Fruit fly (Drosophila melanogaster) whole organism, embryonic: Measurements from ENCODE around the gene Ugt316A1.

Source experiments
- Aef1 ChIP-seq: fragments of 200-800 bp; sonication (Bioruptor generic); IDR thresholded peaks from 3 replicates; pipeline ENCODE4 v1.3.6; 2022; ENCODE audit warnings: missing biosample characterization, missing genetic modification characterization
- Asciz ChIP-seq: fragments of 200-800 bp; sonication (Bioruptor generic); optimal IDR thresholded peaks from 2 replicates; lab custom pipeline; 2017; ENCODE audit warnings: missing biosample characterization, mild to moderate bottlenecking, missing genetic modification characterization, missing genetic modification reagents
- Atf3 ChIP-seq: fragments of 200-800 bp; sonication (Bioruptor generic); optimal IDR thresholded peaks from 3 replicates; lab custom pipeline; 2016; ENCODE audit warnings: missing biosample characterization, missing genetic modification characterization
- BtbVII ChIP-seq: fragments of 200-800 bp; sonication (Bioruptor generic); optimal IDR thresholded peaks from 3 replicates; lab custom pipeline; 2017; ENCODE audit warnings: missing biosample characterization, mild to moderate bottlenecking, missing genetic modification characterization
- CG1024 ChIP-seq: fragments of 200-800 bp; sonication (Bioruptor generic); IDR thresholded peaks from 2 replicates; pipeline ENCODE4 v1.3.6; 2022; ENCODE audit warnings: missing biosample characterization, missing genetic modification characterization
- CG10654 ChIP-seq: fragments of 200-800 bp; sonication (Bioruptor generic); optimal IDR thresholded peaks from 2 replicates; lab custom pipeline; 2016; ENCODE audit warnings: missing biosample characterization, missing genetic modification characterization
- CG10959 ChIP-seq: fragments of 200-800 bp; sonication (Bioruptor generic); IDR thresholded peaks from 2 replicates; pipeline ENCODE4 v1.3.6; 2022; ENCODE audit warnings: missing biosample characterization, missing genetic modification characterization
- CG11696 ChIP-seq: fragments of 200-800 bp; sonication (Bioruptor generic); IDR thresholded peaks from 2 replicates; pipeline ENCODE4 v1.3.6; 2022; ENCODE audit warnings: missing biosample characterization, missing genetic modification characterization
- CG12104 ChIP-seq: fragments of 200-800 bp; sonication (Bioruptor generic); optimal IDR thresholded peaks from 3 replicates; lab custom pipeline; 2016; ENCODE audit warnings: missing biosample characterization, missing genetic modification characterization
- CG12391 ChIP-seq: fragments of 200-800 bp; sonication (Bioruptor generic); optimal IDR thresholded peaks from 3 replicates; lab custom pipeline; 2018; ENCODE audit warnings: missing biosample characterization, mild to moderate bottlenecking, missing genetic modification characterization, moderate library complexity
- CG14441 ChIP-seq: fragments of 200-800 bp; sonication (Bioruptor generic); IDR thresholded peaks from 2 replicates; pipeline ENCODE4 v1.3.6; 2022; ENCODE audit warnings: missing biosample characterization, missing genetic modification characterization
- CG15479 ChIP-seq: fragments of 200-800 bp; sonication (Bioruptor generic); optimal IDR thresholded peaks from 3 replicates; lab custom pipeline; 2019; ENCODE audit warnings: missing biosample characterization, mild to moderate bottlenecking, missing genetic modification characterization, moderate library complexity
- CG16813 ChIP-seq: fragments of 200-800 bp; sonication (Bioruptor generic); IDR thresholded peaks from 3 replicates; pipeline ENCODE4 v1.3.6; 2022; ENCODE audit warnings: missing biosample characterization, missing genetic modification characterization; ENCODE audit not compliant: partially characterized antibody
- CG17359 ChIP-seq: fragments of 200-800 bp; sonication (Bioruptor generic); optimal IDR thresholded peaks from 3 replicates; lab custom pipeline; 2018; ENCODE audit warnings: missing biosample characterization, mild to moderate bottlenecking, missing genetic modification characterization, moderate library complexity
- CG18262 ChIP-seq: fragments of 200-800 bp; optimal IDR thresholded peaks from 3 replicates; lab custom pipeline; 2019; ENCODE audit warnings: missing biosample characterization, mild to moderate bottlenecking, missing genetic modification characterization, moderate library complexity
- CG1832 ChIP-seq: fragments of 200-800 bp; sonication (Bioruptor generic); optimal IDR thresholded peaks from 2 replicates; lab custom pipeline; 2017; ENCODE audit warnings: missing biosample characterization, mild to moderate bottlenecking, missing genetic modification characterization, inconsistent platforms
- CG31224 ChIP-seq: fragments of 200-800 bp; sonication (Bioruptor generic); IDR thresholded peaks from 2 replicates; pipeline ENCODE4 v1.3.6; 2022; ENCODE audit warnings: missing biosample characterization, missing genetic modification characterization
- CG32532 ChIP-seq: fragments of 200-800 bp; sonication (Bioruptor generic); IDR thresholded peaks from 2 replicates; pipeline ENCODE4 v1.3.6; 2022; ENCODE audit warnings: missing biosample characterization, missing genetic modification characterization
- CG3407 ChIP-seq: fragments of 200-800 bp; sonication (Bioruptor generic); optimal IDR thresholded peaks from 2 replicates; lab custom pipeline; 2018; ENCODE audit warnings: missing biosample characterization, mild to moderate bottlenecking, missing genetic modification characterization
- CG42726 ChIP-seq: fragments of 200-800 bp; sonication (Bioruptor generic); IDR thresholded peaks from 2 replicates; pipeline ENCODE4 v1.3.6; 2022; ENCODE audit warnings: missing biosample characterization, missing genetic modification characterization; ENCODE audit not compliant: partially characterized antibody
- CG5245 ChIP-seq: fragments of 200-800 bp; sonication (Bioruptor generic); optimal IDR thresholded peaks from 3 replicates; lab custom pipeline; 2016; ENCODE audit warnings: missing biosample characterization, missing genetic modification characterization
- CG6765 ChIP-seq: fragments of 200-800 bp; sonication (Bioruptor generic); optimal IDR thresholded peaks from 3 replicates; lab custom pipeline; 2017; ENCODE audit warnings: missing biosample characterization, mild to moderate bottlenecking, missing genetic modification characterization
- CG6791 ChIP-seq: fragments of 200-800 bp; sonication (Bioruptor generic); IDR thresholded peaks from 3 replicates; pipeline ENCODE4 v1.3.6; 2022; ENCODE audit warnings: missing biosample characterization, missing genetic modification characterization; ENCODE audit not compliant: partially characterized antibody
- CG8924 ChIP-seq: fragments of 200-800 bp; optimal IDR thresholded peaks from 3 replicates; lab custom pipeline; 2019; ENCODE audit warnings: missing biosample characterization, mild to moderate bottlenecking, missing genetic modification characterization, moderate library complexity
- CG8944 ChIP-seq: fragments of 200-800 bp; sonication (Bioruptor generic); optimal IDR thresholded peaks from 3 replicates; lab custom pipeline; 2016; ENCODE audit warnings: missing biosample characterization, missing genetic modification characterization
- CG9932 ChIP-seq: fragments of 200-800 bp; sonication (Bioruptor generic); IDR thresholded peaks from 2 replicates; pipeline ENCODE4 v1.3.6; 2022; ENCODE audit warnings: missing biosample characterization, missing genetic modification characterization
- Chrac-16 ChIP-seq: fragments of 200-800 bp; sonication (Bioruptor generic); optimal IDR thresholded peaks from 3 replicates; lab custom pipeline; 2016; ENCODE audit warnings: missing biosample characterization, missing genetic modification characterization
- D ChIP-seq, 2 experiments: fragments of 200-800 bp in 1 of 2; fragments of >200 bp in 1 of 2; sonication (Bioruptor generic) in 1 of 2; optimal IDR thresholded peaks; 2 replicates in 1 of 2; 3 replicates in 1 of 2; lab custom pipeline; 2017; ENCODE audit warnings: mild to moderate bottlenecking in 1 of 2, missing biosample characterization in 1 of 2, missing genetic modification characterization in 1 of 2, missing genetic modification reagents in 1 of 2
- Ets65A ChIP-seq: fragments of 200-800 bp; sonication (Bioruptor generic); peaks from one replicate; lab custom pipeline; 2016; ENCODE audit warnings: missing biosample characterization, missing genetic modification characterization
- Ets97D ChIP-seq: fragments of 200-800 bp; sonication (Bioruptor generic); optimal IDR thresholded peaks from 3 replicates; lab custom pipeline; 2016; ENCODE audit warnings: missing biosample characterization, missing genetic modification characterization
- Lpt ChIP-seq: fragments of >200 bp; optimal IDR thresholded peaks from 2 replicates; lab custom pipeline; 2018; ENCODE audit warnings: missing biosample characterization, missing genetic modification characterization
- Opbp ChIP-seq: fragments of 200-800 bp; sonication (Bioruptor generic); IDR thresholded peaks from 3 replicates; pipeline ENCODE4 v1.3.6; 2022; ENCODE audit warnings: missing biosample characterization, missing genetic modification characterization; ENCODE audit not compliant: partially characterized antibody
- Sry-δ ChIP-seq: fragments of 200-800 bp; sonication (Bioruptor generic); optimal IDR thresholded peaks from 2 replicates; lab custom pipeline; 2016; ENCODE audit warnings: missing biosample characterization, missing genetic modification characterization
- Stat92E ChIP-seq, 3 experiments: fragments of >200 bp in 2 of 3; fragments of 200-800 bp in 1 of 3; sonication (Bioruptor generic) in 1 of 3; optimal IDR thresholded peaks; 2 replicates each; lab custom pipeline; 2017 to 2019; ENCODE audit warnings: missing biosample characterization in 3 of 3, missing genetic modification characterization in 3 of 3, mild to moderate bottlenecking in 1 of 3, moderate library complexity in 1 of 3
- Tbp ChIP-seq: fragments of >200 bp; optimal IDR thresholded peaks from 2 replicates; lab custom pipeline; 2018; ENCODE audit warnings: missing biosample characterization, missing genetic modification characterization
- abd-A ChIP-seq: fragments of 200-800 bp; sonication (Bioruptor generic); optimal IDR thresholded peaks from 3 replicates; lab custom pipeline; 2019; ENCODE audit warnings: missing biosample characterization, mild to moderate bottlenecking, missing genetic modification characterization, moderate library complexity
- cg ChIP-seq: fragments of 200-800 bp; sonication (Bioruptor generic); optimal IDR thresholded peaks from 3 replicates; lab custom pipeline; 2019; ENCODE audit warnings: missing biosample characterization, mild to moderate bottlenecking, missing genetic modification characterization, moderate library complexity
- eyg ChIP-seq: fragments of 200-800 bp; sonication (Bioruptor generic); optimal IDR thresholded peaks from 3 replicates; lab custom pipeline; 2016; ENCODE audit warnings: missing biosample characterization, missing genetic modification characterization
- fd3F ChIP-seq: fragments of 200-800 bp; sonication (Bioruptor generic); optimal IDR thresholded peaks from 2 replicates; lab custom pipeline; 2018; ENCODE audit warnings: missing biosample characterization, mild to moderate bottlenecking, missing genetic modification characterization, moderate library complexity
- grau ChIP-seq: fragments of 200-800 bp; optimal IDR thresholded peaks from 3 replicates; lab custom pipeline; 2019; ENCODE audit warnings: missing biosample characterization, mild to moderate bottlenecking, missing genetic modification characterization, moderate library complexity
- gsb ChIP-seq: fragments of 200-800 bp; sonication (Bioruptor generic); IDR thresholded peaks from 2 replicates; pipeline ENCODE4 v1.3.6; 2022; ENCODE audit warnings: missing biosample characterization, missing genetic modification characterization
- gt ChIP-seq: fragments of 200-800 bp; sonication (Bioruptor generic); IDR thresholded peaks from 2 replicates; pipeline ENCODE4 v1.3.6; 2022; ENCODE audit warnings: missing biosample characterization, missing genetic modification characterization
- kah ChIP-seq: fragments of 200-800 bp; sonication (Bioruptor generic); optimal IDR thresholded peaks from 2 replicates; lab custom pipeline; 2018; ENCODE audit warnings: missing biosample characterization, mild to moderate bottlenecking, missing genetic modification characterization
- lilli ChIP-seq: fragments of 200-800 bp; sonication (Bioruptor generic); optimal IDR thresholded peaks from 3 replicates; lab custom pipeline; 2016; ENCODE audit warnings: missing biosample characterization, missing genetic modification characterization
- lmd ChIP-seq: fragments of 200-800 bp; sonication (Bioruptor generic); IDR thresholded peaks from 2 replicates; pipeline ENCODE4 v1.3.6; 2022; ENCODE audit warnings: missing biosample characterization, missing genetic modification characterization
- nmo ChIP-seq: fragments of 200-800 bp; sonication (Bioruptor generic); optimal IDR thresholded peaks from 2 replicates; lab custom pipeline; 2018; ENCODE audit warnings: missing biosample characterization, mild to moderate bottlenecking, missing genetic modification characterization, moderate library complexity
- oc ChIP-seq: fragments of 200-800 bp; sonication (Bioruptor generic); optimal IDR thresholded peaks from 2 replicates; lab custom pipeline; 2018; ENCODE audit warnings: missing biosample characterization, mild to moderate bottlenecking, missing genetic modification characterization, moderate library complexity
- tio ChIP-seq: fragments of 200-800 bp; sonication (Bioruptor generic); optimal IDR thresholded peaks from 2 replicates; lab custom pipeline; 2017; ENCODE audit warnings: missing biosample characterization, missing genetic modification characterization, inconsistent platforms
- vfl ChIP-seq: fragments of 200-800 bp; sonication (Bioruptor generic); optimal IDR thresholded peaks from 2 replicates; lab custom pipeline; 2016; ENCODE audit warnings: missing biosample characterization, missing genetic modification characterization
- wek ChIP-seq: fragments of 200-800 bp; sonication (Bioruptor generic); optimal IDR thresholded peaks from 3 replicates; lab custom pipeline; 2018; ENCODE audit warnings: missing biosample characterization, mild to moderate bottlenecking, missing genetic modification characterization, moderate library complexity

Ugt316A1 gene

DNA sequence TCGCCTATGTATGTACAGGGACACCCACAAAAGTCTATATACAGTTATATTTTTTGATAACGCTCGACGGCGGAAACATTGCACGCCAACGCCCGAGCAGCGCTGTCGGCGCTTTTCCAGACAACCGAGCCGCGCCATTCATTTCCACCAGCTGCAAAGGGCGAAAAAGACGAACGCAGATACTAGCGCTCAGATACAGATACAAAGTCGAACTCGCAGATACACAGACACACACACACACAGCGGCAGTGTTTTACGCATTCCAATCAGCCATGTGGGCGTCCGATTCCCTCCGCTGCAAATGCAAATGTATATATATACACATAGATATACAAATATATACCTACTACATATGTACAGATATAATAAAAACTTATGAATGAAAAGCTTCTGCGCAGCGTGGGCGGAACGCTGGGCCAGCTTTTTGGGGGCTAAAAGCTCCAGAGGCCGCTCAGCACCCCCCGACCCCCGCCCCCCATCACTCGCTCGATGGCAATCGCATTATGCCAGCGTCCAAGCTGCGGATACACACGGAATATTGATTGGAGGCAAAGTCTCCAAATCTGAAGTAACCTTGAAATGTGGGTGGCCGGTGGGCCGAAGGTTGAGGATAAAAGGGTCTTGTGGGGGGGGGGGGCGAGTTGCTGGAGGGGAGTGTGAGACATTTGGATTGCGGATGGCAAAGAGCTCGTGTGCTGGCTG, 29.0 kb upstream of the Ugt316A1 start (continued):
- TF ChIP-seq CG9932, result peak; percentile 45
- no peak for TF ChIP-seq CG12391
- TF ChIP-seq CG1024 (GFP tag; lab: Robert Waterston, UW), result no peak
- TF ChIP-seq CG12104, result no peak
- TF ChIP-seq fd3F, result no peak
- no peak for TF ChIP-seq grau (tag; lab: Kevin White, UChicago)
- TF ChIP-seq BtbVII (GFP tag; lab: Kevin White, UChicago), result no peak
- peak; percentile 84 for TF ChIP-seq oc (tag; lab: Kevin White, UChicago)
- no peak for TF ChIP-seq lilli (GFP tag; lab: Kevin White, UChicago)
- TF ChIP-seq Ets65A (GFP tag; lab: Kevin White, UChicago), result no peak
- no peak for TF ChIP-seq nmo (GFP tag; lab: Kevin White, UChicago)
- TF ChIP-seq Lpt (GFP tag; lab: Kevin White, UChicago), result no peak
- TF ChIP-seq gt (GFP tag; lab: Robert Waterston, UW), result no peak
- no peak for TF ChIP-seq CG8944 (GFP tag; lab: Kevin White, UChicago)
- TF ChIP-seq Opbp (GFP tag; lab: Robert Waterston, UW), result 0 out of 3 replicates have a peak, but pooled peaks have one; percentile 41
- TF ChIP-seq CG18262 (tag; lab: Kevin White, UChicago), result no peak
- TF ChIP-seq gsb (GFP tag; lab: Robert Waterston, UW), result no peak
- TF ChIP-seq CG32532, result peak; percentile 51; the same call in 1 of the 2 replicates
- no peak for TF ChIP-seq tio (GFP tag; lab: Kevin White, UChicago)
- TF ChIP-seq CG31224, result no peak
- TF ChIP-seq abd-A (tag; lab: Kevin White, UChicago), result peak; percentile 99
- TF ChIP-seq CG6765, result peak; percentile 25
- TF ChIP-seq kah (GFP tag; lab: Kevin White, UChicago), result peak; percentile 4
- TF ChIP-seq eyg (GFP tag; lab: Kevin White, UChicago), result no peak
- no peak for TF ChIP-seq Asciz (GFP tag; lab: Kevin White, UChicago)
- TF ChIP-seq CG6791, result no peak
- no peak for TF ChIP-seq D (optimal IDR thresholded peaks at IDR 0.05; lab: Kevin White, UChicago)
- TF ChIP-seq D (GFP tag; optimal IDR thresholded peaks at IDR 0.05; lab: Kevin White, UChicago), result no peak
- TF ChIP-seq CG42726 (GFP tag; lab: Robert Waterston, UW), result no peak
- no peak for TF ChIP-seq lmd
- TF ChIP-seq CG11696, result no peak
- TF ChIP-seq Ets97D (GFP tag; lab: Kevin White, UChicago), result no peak
- TF ChIP-seq CG1832 (GFP tag; lab: Kevin White, UChicago), result no peak
- no peak for TF ChIP-seq CG15479 (GFP tag; lab: Kevin White, UChicago)
- TF ChIP-seq CG8924 (tag; lab: Kevin White, UChicago), result no peak
- no peak for TF ChIP-seq Sry-δ (GFP tag; lab: Kevin White, UChicago)
- no peak for TF ChIP-seq wek (GFP tag; lab: Kevin White, UChicago)
- no peak for TF ChIP-seq CG17359
- TF ChIP-seq Atf3 (GFP tag; lab: Kevin White, UChicago), result no peak
- no peak for TF ChIP-seq Tbp (GFP tag; lab: Kevin White, UChicago)
- TF ChIP-seq CG10959 (GFP tag; lab: Robert Waterston, UW), result no peak
- TF ChIP-seq cg, result peak; percentile 85
- TF ChIP-seq CG5245 (GFP tag; lab: Kevin White, UChicago), result no peak
- TF ChIP-seq Aef1, result no peak
- TF ChIP-seq CG14441 (GFP tag; lab: Robert Waterston, UW), result no peak
- no peak for TF ChIP-seq vfl (GFP tag; lab: Kevin White, UChicago)
- no peak for TF ChIP-seq CG16813 (GFP tag; lab: Robert Waterston, UW)
- TF ChIP-seq Stat92E (GFP tag; optimal IDR thresholded peaks at IDR 0.05; lab: Kevin White, UChicago), result no peak
- no peak for TF ChIP-seq CG10654
- no peak for TF ChIP-seq Chrac-16
- no peak for TF ChIP-seq CG3407 (GFP tag; lab: Kevin White, UChicago)
